Worm (Caenorhabditis elegans) whole organism, L2 larva: ENCODE results near the gene str-108.

Experiments
- elt-1 ChIP-seq: fragments of 150-350 bp; optimal IDR thresholded peaks from 2 replicates; lab custom pipeline; 2014; ENCODE audit warnings: missing biosample characterization, missing genetic modification characterization
- elt-3 ChIP-seq: sonication (generic microtip); optimal IDR thresholded peaks from 2 replicates; lab custom pipeline; 2017; ENCODE audit warnings: missing biosample characterization, missing genetic modification characterization
- nhr-23 ChIP-seq: fragments of 150-350 bp; optimal IDR thresholded peaks from 2 replicates; lab custom pipeline; 2014; ENCODE audit warnings: missing biosample characterization, missing genetic modification reagents, missing genetic modification characterization
- ztf-4 ChIP-seq: fragments of 150-350 bp; optimal IDR thresholded peaks from 2 replicates; lab custom pipeline; 2014; ENCODE audit warnings: missing biosample characterization, missing genetic modification characterization

DNA sequence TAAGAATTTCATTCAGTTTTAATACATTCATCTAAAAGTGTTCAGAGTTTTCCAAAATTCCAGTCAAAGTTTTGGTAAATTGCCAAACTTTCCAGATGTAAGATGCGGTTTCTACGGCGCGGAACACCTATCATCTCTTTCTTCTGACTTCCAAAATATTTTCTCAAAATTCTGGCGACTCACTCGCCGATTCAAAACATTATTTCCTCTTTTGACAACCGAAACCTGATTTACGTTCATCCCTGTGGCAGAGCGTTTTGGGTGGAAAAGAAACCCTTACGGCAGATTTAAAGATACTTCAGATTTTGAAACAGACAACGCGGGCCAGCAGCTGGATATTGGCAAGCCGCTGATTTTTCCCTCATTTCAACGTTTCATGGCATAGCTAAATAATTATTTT is 32.0 kb downstream of the str-108 start, which contains the start of gene F11A5.5:
- no peak for TF ChIP-seq elt-3 (tag; lab: Kevin White, UChicago)
- no peak for TF ChIP-seq ztf-4 (tag; lab: Kevin White, UChicago)
- TF ChIP-seq nhr-23 (tag; lab: Kevin White, UChicago) = no peak
- TF ChIP-seq elt-1 (tag; lab: Kevin White, UChicago) = no peak
